Worm (Caenorhabditis elegans) whole organism, mixed stage, embryonic: Measurements from ENCODE around the gene C24B5.4.

Source experiments
- ceh-43 ChIP-seq: fragments of 200-800 bp; sonication (Bioruptor generic); optimal IDR thresholded peaks from 2 replicates; lab custom pipeline; 2018; ENCODE audit warnings: mild to moderate bottlenecking, missing genetic modification characterization, moderate library complexity, missing compliant biosample characterization
- ces-1 ChIP-seq: fragments of 150-350 bp; optimal IDR thresholded peaks from 2 replicates; lab custom pipeline; 2014; ENCODE audit warnings: missing biosample characterization, missing genetic modification reagents, missing genetic modification characterization
- cnd-1 ChIP-seq: fragments of 200-800 bp; sonication (Bioruptor generic); optimal IDR thresholded peaks from 2 replicates; lab custom pipeline; 2018; ENCODE audit warnings: mild to moderate bottlenecking, missing genetic modification characterization, missing compliant biosample characterization
- lin-13 ChIP-seq: fragments of 150-350 bp; optimal IDR thresholded peaks from 2 replicates; lab custom pipeline; 2014; ENCODE audit warnings: missing biosample characterization, missing genetic modification characterization
- lin-32 ChIP-seq: fragments of 200-800 bp; sonication (Bioruptor generic); optimal IDR thresholded peaks from 2 replicates; lab custom pipeline; 2018; ENCODE audit warnings: mild to moderate bottlenecking, missing genetic modification characterization, missing compliant biosample characterization
- mep-1 ChIP-seq: fragments of 150-350 bp; optimal IDR thresholded peaks from 2 replicates; lab custom pipeline; 2017; ENCODE audit warnings: missing biosample characterization, missing genetic modification reagents, missing genetic modification characterization, inconsistent platforms
- nhr-237 ChIP-seq: fragments of 150-350 bp; optimal IDR thresholded peaks from 2 replicates; lab custom pipeline; 2014; ENCODE audit warnings: missing biosample characterization, missing genetic modification characterization
- nhr-28 ChIP-seq: fragments of 150-350 bp; optimal IDR thresholded peaks from 2 replicates; lab custom pipeline; 2014; ENCODE audit warnings: missing biosample characterization, missing genetic modification characterization
- pha-4 ChIP-seq: fragments of 150-350 bp; optimal IDR thresholded peaks from 2 replicates; lab custom pipeline; 2018; ENCODE audit warnings: missing biosample characterization, missing genetic modification reagents, missing genetic modification characterization
- snpc-4 ChIP-seq: fragments of 150-350 bp; optimal IDR thresholded peaks from 2 replicates; lab custom pipeline; 2014; ENCODE audit warnings: missing biosample characterization, missing genetic modification characterization
- sptf-1 ChIP-seq: sonication (generic microtip); optimal IDR thresholded peaks from 2 replicates; lab custom pipeline; 2017; ENCODE audit warnings: mild to moderate bottlenecking, missing genetic modification characterization, moderate library complexity, missing compliant biosample characterization
- unc-62 ChIP-seq: fragments of 150-350 bp; optimal IDR thresholded peaks from 2 replicates; lab custom pipeline; 2014; ENCODE audit warnings: missing biosample characterization, missing genetic modification reagents, missing genetic modification characterization
- ztf-11 ChIP-seq: fragments of 150-350 bp; optimal IDR thresholded peaks from 2 replicates; lab custom pipeline; 2014; ENCODE audit warnings: missing biosample characterization, missing genetic modification characterization

ce11 chrV:9186028-9186427 lies 11.1 kb downstream of the C24B5.4 start:
- TF ChIP-seq nhr-237 (tag; lab: Kevin White, UChicago) (no peak), mep-1 (tag; lab: Kevin White, UChicago) (no peak), ceh-43 (GFP tag; lab: Kevin White, UChicago) (no peak), pha-4 (no peak), snpc-4 (tag; lab: Kevin White, UChicago) (no peak), unc-62 (GFP tag; lab: Kevin White, UChicago) (no peak), lin-13 (no peak), sptf-1 (tag; lab: Kevin White, UChicago) (no peak), cnd-1 (tag; lab: Kevin White, UChicago) (no peak), lin-32 (no peak), nhr-28 (tag; lab: Kevin White, UChicago) (no peak), ztf-11 (no peak), ces-1 (GFP tag; lab: Kevin White, UChicago) (no peak)
